Worm (Caenorhabditis elegans): ENCODE measurements around the gene npr-19.

ce11 chrX:696253-696652, 39.2 kb downstream of the npr-19 start:
- TF ChIP-seq sptf-1 (tag; optimal IDR thresholded peaks at IDR 0.05) (peak; percentile 24), nhr-76 (tag; optimal IDR thresholded peaks at IDR 0.05) (no peak), ceh-39 (tag; optimal IDR thresholded peaks at IDR 0.05) (no peak), unc-62 (GFP tag; optimal IDR thresholded peaks at IDR 0.05) (peak; percentile 58), drap-1 (GFP tag; optimal IDR thresholded peaks at IDR 0.05) (no peak), nhr-28 (tag; optimal IDR thresholded peaks at IDR 0.05) (no peak), nhr-12 (tag; optimal IDR thresholded peaks at IDR 0.05) (no peak), nhr-237 (tag; optimal IDR thresholded peaks at IDR 0.05) (no peak), hlh-1 (tag; optimal IDR thresholded peaks at IDR 0.05) (no peak), snpc-4 (tag; optimal IDR thresholded peaks at IDR 0.05) (no peak), sem-2 (GFP tag; optimal IDR thresholded peaks at IDR 0.05) (no peak), pha-4 (tag; optimal IDR thresholded peaks at IDR 0.05) (no peak), unc-39 (tag; optimal IDR thresholded peaks at IDR 0.05) (no peak), ztf-11 (tag; optimal IDR thresholded peaks at IDR 0.05) (no peak)
